Worm (Caenorhabditis elegans): ENCODE measurements around the gene pnc-1.

DNA sequence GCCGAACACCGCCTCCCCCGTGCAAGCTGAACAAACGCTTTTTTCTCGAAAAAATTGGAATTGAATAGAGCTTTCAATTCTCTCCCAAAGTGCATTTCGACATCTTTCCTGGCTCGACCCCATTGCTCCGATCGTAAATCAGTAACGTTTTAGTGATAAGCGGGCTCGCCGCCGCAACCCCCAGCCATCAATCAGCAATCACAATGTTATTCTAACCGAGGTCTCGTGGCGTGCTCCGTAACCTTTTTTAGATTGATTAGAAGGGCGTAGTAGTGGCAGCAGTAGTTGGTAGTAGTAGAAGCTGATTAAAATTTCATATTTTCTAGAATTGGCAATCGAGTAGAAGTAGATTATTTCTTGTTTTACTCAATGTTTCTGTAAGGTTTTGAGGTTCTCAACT, 3.1 kb downstream of the pnc-1 start:
- no peak for TF ChIP-seq hnd-1 (tag; optimal IDR thresholded peaks at IDR 0.05)
- no peak for TF ChIP-seq tbx-37 (GFP tag; conservative IDR thresholded peaks at IDR 0.05)
- no peak for TF ChIP-seq tra-4 (tag; optimal IDR thresholded peaks at IDR 0.05)
- no peak for TF ChIP-seq ceh-13 (GFP tag; optimal IDR thresholded peaks at IDR 0.05)
- no peak for TF ChIP-seq ets-7 (tag; optimal IDR thresholded peaks at IDR 0.05)
- no peak for TF ChIP-seq ama-1 (optimal IDR thresholded peaks at IDR 0.05)
- TF ChIP-seq flt-1 (GFP tag; IDR thresholded peaks at IDR 0.05): no peak
- TF ChIP-seq scrt-1 (GFP tag; IDR thresholded peaks at IDR 0.05): no peak
- no peak for TF ChIP-seq F13C5.2 (tag; optimal IDR thresholded peaks at IDR 0.05)
